Worm (Caenorhabditis elegans): ENCODE results near the gene T03D8.6.

ce11 chrV:20829511-20829910 is 9.4 kb upstream of the T03D8.6 start, which contains the start of gene num-1:
- TF ChIP-seq pqm-1 (tag; optimal IDR thresholded peaks at IDR 0.05) = no peak
- no peak for TF ChIP-seq snpc-4 (tag; optimal IDR thresholded peaks at IDR 0.05)
- TF ChIP-seq nhr-12 (tag; optimal IDR thresholded peaks at IDR 0.05) = no peak
- TF ChIP-seq ceh-82 (tag; optimal IDR thresholded peaks at IDR 0.05) = no peak
- no peak for TF ChIP-seq ama-1 (optimal IDR thresholded peaks at IDR 0.05)
